Worm (Caenorhabditis elegans) whole organism, late embryonic: ENCODE data around the gene abf-4.

Experiments used
- fax-1 ChIP-seq: sonication (generic microtip); optimal IDR thresholded peaks from 2 replicates; lab custom pipeline; 2016; ENCODE audit warnings: missing genotype, missing genetic modification characterization, missing compliant biosample characterization
- fkh-10 ChIP-seq: fragments of 150-350 bp; optimal IDR thresholded peaks from 2 replicates; lab custom pipeline; 2014; ENCODE audit warnings: missing biosample characterization, missing genetic modification reagents, missing genetic modification characterization
- pqm-1 ChIP-seq: sonication (generic microtip); optimal IDR thresholded peaks from 2 replicates; lab custom pipeline; 2016; ENCODE audit warnings: missing genetic modification characterization, missing compliant biosample characterization
- rnt-1 ChIP-seq: sonication (generic microtip); optimal IDR thresholded peaks from 2 replicates; lab custom pipeline; 2016; ENCODE audit warnings: missing genetic modification characterization, missing compliant biosample characterization

ce11 chrV:20517005-20517404, 41.2 kb downstream of the abf-4 start:
- TF ChIP-seq rnt-1 (tag; lab: Kevin White, UChicago) (no peak), fkh-10 (GFP tag; lab: Kevin White, UChicago) (no peak), pqm-1 (no peak), fax-1 (tag; lab: Kevin White, UChicago) (no peak)
